Fruit fly (Drosophila melanogaster): ENCODE data around the gene Kap3.

DNA sequence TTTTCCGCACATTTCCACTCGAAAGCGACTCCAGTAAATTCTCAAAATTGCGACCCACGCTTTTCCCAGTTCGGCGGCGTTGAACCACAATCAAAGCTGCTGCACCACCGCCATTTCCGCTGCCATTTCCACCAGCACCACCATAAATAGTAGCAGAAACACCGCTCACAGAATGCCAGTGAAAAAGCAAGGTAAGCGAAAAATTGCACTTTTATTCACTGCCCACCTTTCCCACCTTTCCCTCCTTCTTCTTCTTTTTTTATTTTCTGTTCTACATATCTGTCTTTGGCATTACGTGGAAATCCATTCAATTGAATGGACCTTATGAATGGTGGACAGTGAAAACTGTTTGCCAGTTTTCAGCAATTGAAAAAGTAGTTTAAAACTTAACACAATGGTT lies 34.4 kb upstream of the Kap3 start:
- TF ChIP-seq h (optimal IDR thresholded peaks at IDR 0.05): no peak
- no peak for TF ChIP-seq insv (optimal IDR thresholded peaks at IDR 0.05)
- TF ChIP-seq psq (optimal IDR thresholded peaks at IDR 0.05): no peak
